Worm (Caenorhabditis elegans) whole organism, L2 larva: ENCODE measurements around the gene R09D1.14.

Source experiments
- F13H6.1 ChIP-seq: sonication (generic microtip); optimal IDR thresholded peaks from 2 replicates; lab custom pipeline; 2016; ENCODE audit warnings: missing genetic modification characterization, missing compliant biosample characterization
- alr-1 ChIP-seq: fragments of 150-350 bp; optimal IDR thresholded peaks from 2 replicates; lab custom pipeline; 2014; ENCODE audit warnings: missing biosample characterization, missing genetic modification characterization
- ama-1 ChIP-seq: fragments of 150-350 bp; optimal IDR thresholded peaks from 2 replicates; lab custom pipeline; 2018; ENCODE audit warnings: inconsistent platforms
- blmp-1 ChIP-seq: sonication (generic microtip); optimal IDR thresholded peaks from 2 replicates; lab custom pipeline; 2017; ENCODE audit warnings: missing genetic modification characterization, mild to moderate bottlenecking, missing compliant biosample characterization, antibody characterized with exemption, moderate library complexity; ENCODE audit not compliant: insufficient read depth
- mdl-1 ChIP-seq, 2 experiments: fragments of 150-350 bp in 1 of 2; sonication (generic microtip) in 1 of 2; optimal IDR thresholded peaks; 2 replicates each; lab custom pipeline; 2017; ENCODE audit warnings: missing biosample characterization in 2 of 2, missing genetic modification characterization in 2 of 2
- nhr-21 ChIP-seq: fragments of 150-350 bp; optimal IDR thresholded peaks from 2 replicates; lab custom pipeline; 2014; ENCODE audit warnings: missing biosample characterization, missing genetic modification characterization
- snpc-4 ChIP-seq: fragments of 150-350 bp; optimal IDR thresholded peaks from 2 replicates; lab custom pipeline; 2014; ENCODE audit warnings: missing biosample characterization, missing genetic modification characterization

Gene R09D1.14

ce11 chrII:9411497-9411896 is 47.9 kb downstream of the R09D1.14 start, which contains the start of gene M176.9:
Gene M176.9 (minus strand): TSS chrII:9411597.
- TF ChIP-seq ama-1 = no peak
- no peak for TF ChIP-seq snpc-4
- TF ChIP-seq nhr-21 = no peak
- no peak for TF ChIP-seq F13H6.1 (tag; lab: Kevin White, UChicago)
- no peak for TF ChIP-seq blmp-1
- no peak for TF ChIP-seq mdl-1 (tag; optimal IDR thresholded peaks at IDR 0.05; lab: Kevin White, UChicago)
- TF ChIP-seq alr-1 = no peak
